Fruit fly (Drosophila melanogaster): ENCODE measurements around the gene HP1D3csd.

DNA sequence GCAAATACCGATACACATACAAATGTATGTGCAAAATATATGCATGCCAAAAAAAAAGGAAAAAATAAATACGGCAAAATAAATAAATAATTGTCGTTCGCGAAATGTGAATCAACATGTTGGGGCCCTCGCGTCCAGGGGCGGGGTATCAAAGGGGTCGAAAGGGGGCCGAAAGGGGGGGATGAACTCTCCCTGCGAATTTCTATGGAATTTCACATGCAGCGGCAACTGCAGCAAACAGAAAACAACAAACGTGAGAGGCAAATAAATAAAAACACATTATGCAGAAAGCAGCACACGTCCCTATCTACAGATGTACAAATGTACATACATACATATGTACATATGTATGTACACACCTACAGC lies 40.5 kb upstream of the HP1D3csd start:
- TF ChIP-seq Dll (optimal IDR thresholded peaks at IDR 0.05) (no peak), pan (optimal IDR thresholded peaks at IDR 0.05) (no peak), EcR (GFP tag; optimal IDR thresholded peaks at IDR 0.05) (no peak), psq (optimal IDR thresholded peaks at IDR 0.05) (no peak), usp (GFP tag; optimal IDR thresholded peaks at IDR 0.05) (no peak)

Measured in whole organism.